Fruit fly (Drosophila melanogaster): ENCODE measurements around the gene S6k.

Gene S6k

dm6 chr3L:5819310-5819709, 8.6 kb upstream of the S6k start (continued):
- TF ChIP-seq YL-1 (GFP tag; optimal IDR thresholded peaks at IDR 0.05) = no peak
- TF ChIP-seq CG3407 (GFP tag; optimal IDR thresholded peaks at IDR 0.05) = no peak
- TF ChIP-seq danr (GFP tag; IDR thresholded peaks at IDR 0.05) = no peak
- TF ChIP-seq vfl (GFP tag; optimal IDR thresholded peaks at IDR 0.05) = no peak
- TF ChIP-seq unpg (GFP tag; optimal IDR thresholded peaks at IDR 0.05) = peak; percentile 44
- no peak for TF ChIP-seq Trl (optimal IDR thresholded peaks at IDR 0.05)
- no peak for TF ChIP-seq Trl (GFP tag; optimal IDR thresholded peaks at IDR 0.05)
- TF ChIP-seq CG9215 (GFP tag; IDR thresholded peaks at IDR 0.05) = 0 out of 2 replicates have a peak, but pooled peaks have one; percentile 27
- TF ChIP-seq CG17912 (GFP tag; optimal IDR thresholded peaks at IDR 0.05) = no peak
- no peak for TF ChIP-seq CG7745 (tag; optimal IDR thresholded peaks at IDR 0.05)
- peak; percentile 62; the same call in 1 of the 2 replicates for TF ChIP-seq CG32532 (GFP tag; IDR thresholded peaks at IDR 0.05)
- no peak for TF ChIP-seq sisA (GFP tag; IDR thresholded peaks at IDR 0.05)
- peak; percentile 59 for TF ChIP-seq CG14441 (GFP tag; IDR thresholded peaks at IDR 0.05)
- TF ChIP-seq crol (GFP tag; IDR thresholded peaks at IDR 0.05) = no peak
- no peak for TF ChIP-seq CG8944 (GFP tag; optimal IDR thresholded peaks at IDR 0.05)
- TF ChIP-seq CG10979 (tag; optimal IDR thresholded peaks at IDR 0.05) = no peak
- TF ChIP-seq CG7786 (GFP tag; optimal IDR thresholded peaks at IDR 0.05) = peak; percentile 28
- peak; percentile 11 for TF ChIP-seq caup (GFP tag; optimal IDR thresholded peaks at IDR 0.05; ENCODE audit: severe bottlenecking)
- no peak for TF ChIP-seq org-1 (GFP tag; optimal IDR thresholded peaks at IDR 0.05)
- peak; percentile 3 for TF ChIP-seq CG12659 (GFP tag; optimal IDR thresholded peaks at IDR 0.05)
- peak; percentile 38 to 39 for TF ChIP-seq dpn (GFP tag; optimal IDR thresholded peaks at IDR 0.05)
- no peak for TF ChIP-seq HLH4C (GFP tag; IDR thresholded peaks at IDR 0.05; ENCODE audit: partially characterized antibody)
- TF ChIP-seq hth (optimal IDR thresholded peaks at IDR 0.05) = no peak
- no peak for TF ChIP-seq CG10147 (GFP tag; optimal IDR thresholded peaks at IDR 0.05)
- TF ChIP-seq CG11456 (GFP tag; IDR thresholded peaks at IDR 0.05) = no peak
- no peak for TF ChIP-seq fru (optimal IDR thresholded peaks at IDR 0.05)
- TF ChIP-seq lilli (GFP tag; optimal IDR thresholded peaks at IDR 0.05) = peak; percentile 52
- TF ChIP-seq CG30431 (GFP tag; optimal IDR thresholded peaks at IDR 0.05) = peak; percentile 4
- TF ChIP-seq CG10431 (GFP tag; optimal IDR thresholded peaks at IDR 0.05) = no peak
- TF ChIP-seq prd (optimal IDR thresholded peaks at IDR 0.05) = no peak
- TF ChIP-seq prd (GFP tag; IDR thresholded peaks at IDR 0.05) = peak; percentile 47; the same call in 2 of the 3 replicates
- no peak for TF ChIP-seq maf-S (GFP tag; optimal IDR thresholded peaks at IDR 0.05)
- no peak for TF ChIP-seq CHES-1-like (GFP tag; optimal IDR thresholded peaks at IDR 0.05)
- TF ChIP-seq CG10654 (GFP tag; optimal IDR thresholded peaks at IDR 0.05) = no peak
- no peak for TF ChIP-seq tna (GFP tag; IDR thresholded peaks at IDR 0.05; ENCODE audit: partially characterized antibody)
- TF ChIP-seq Hsf (GFP tag; optimal IDR thresholded peaks at IDR 0.05) = peak; percentile 46
- TF ChIP-seq CG9437 (GFP tag; optimal IDR thresholded peaks at IDR 0.05) = no peak
- peak; percentile 31 for TF ChIP-seq CG13624 (GFP tag; optimal IDR thresholded peaks at IDR 0.05)
- no peak for TF ChIP-seq MTF-1 (GFP tag; optimal IDR thresholded peaks at IDR 0.05; ENCODE audit: borderline replicate concordance)
- TF ChIP-seq CG9727 (GFP tag; optimal IDR thresholded peaks at IDR 0.05) = peak; percentile 36
- no peak for TF ChIP-seq ash1 (GFP tag; optimal IDR thresholded peaks at IDR 0.05)
- TF ChIP-seq Sox100B (GFP tag; optimal IDR thresholded peaks at IDR 0.05) = no peak
- TF ChIP-seq dm (GFP tag; optimal IDR thresholded peaks at IDR 0.05) = no peak
- peak; percentile 31 for TF ChIP-seq Oli (tag; optimal IDR thresholded peaks at IDR 0.05)
- TF ChIP-seq CG8290 (GFP tag; optimal IDR thresholded peaks at IDR 0.05) = no peak
- TF ChIP-seq CG8290 (tag; optimal IDR thresholded peaks at IDR 0.05) = peak in 1 of 2 experiments; percentile 34
- peak; percentile 51 for TF ChIP-seq Ada2b (GFP tag; IDR thresholded peaks at IDR 0.05)
- no peak for TF ChIP-seq Dek (tag; optimal IDR thresholded peaks at IDR 0.05)
- peak; percentile 10 for TF ChIP-seq dmrt11E (tag; optimal IDR thresholded peaks at IDR 0.05)
- TF ChIP-seq Hand (GFP tag; optimal IDR thresholded peaks at IDR 0.05) = no peak
- TF ChIP-seq CG9817 (tag; optimal IDR thresholded peaks at IDR 0.05) = peak; percentile 30
- TF ChIP-seq cwo (GFP tag; optimal IDR thresholded peaks at IDR 0.05) = no peak
- no peak for TF ChIP-seq NC2β (GFP tag; optimal IDR thresholded peaks at IDR 0.05)

All from whole organism, embryonic.